Worm (Caenorhabditis elegans) whole organism, young adult: ENCODE results near the gene C07H6.9.

Experiments
- C06A6.2 ChIP-seq: fragments of 200-800 bp; sonication (Bioruptor generic); conservative IDR thresholded peaks from 2 replicates; pipeline ENCODE4 v1.3.6; 2022; ENCODE audit warnings: missing genetic modification characterization, missing compliant biosample characterization
- D2030.7 ChIP-seq: fragments of 200-800 bp; sonication (Bioruptor generic); IDR thresholded peaks from 2 replicates; pipeline ENCODE4 v1.3.6; 2022; ENCODE audit warnings: missing genetic modification reagents, missing genetic modification characterization, missing compliant biosample characterization
- F33H1.4 ChIP-seq: fragments of 200-800 bp; sonication (Bioruptor generic); IDR thresholded peaks from 2 replicates; pipeline ENCODE4 v1.3.6; 2022; ENCODE audit warnings: missing genetic modification reagents, missing genetic modification characterization, missing compliant biosample characterization
- F49E8.2 ChIP-seq: sonication (generic microtip); optimal IDR thresholded peaks from 3 replicates; lab custom pipeline; 2017; ENCODE audit warnings: missing genetic modification characterization, mild to moderate bottlenecking, missing compliant biosample characterization, antibody characterized with exemption, moderate library complexity; ENCODE audit not compliant: insufficient read depth
- F57C9.4 ChIP-seq: sonication (generic microtip); optimal IDR thresholded peaks from 2 replicates; lab custom pipeline; 2017; ENCODE audit warnings: mild to moderate bottlenecking, missing genetic modification characterization, missing compliant biosample characterization
- K12H6.12 ChIP-seq: fragments of 200-800 bp; sonication (Bioruptor generic); optimal IDR thresholded peaks from 2 replicates; lab custom pipeline; 2018; ENCODE audit warnings: mild to moderate bottlenecking, missing genetic modification characterization, missing compliant biosample characterization
- Y53G8AR.9 ChIP-seq: fragments of 200-800 bp; sonication (Bioruptor generic); conservative IDR thresholded peaks from 2 replicates; pipeline ENCODE4 v1.3.6; 2022; ENCODE audit warnings: missing genetic modification reagents, missing genetic modification characterization, missing compliant biosample characterization
- ama-1 ChIP-seq, 3 experiments: fragments of 150-350 bp in 1 of 3; sonication (generic microtip) in 2 of 3; optimal IDR thresholded peaks; 2 replicates each; lab custom pipeline; 2014 to 2018; ENCODE audit warnings: missing biosample characterization in 2 of 3, missing genetic modification characterization in 2 of 3, missing genetic modification reagents in 2 of 3
- aptf-2 ChIP-seq: fragments of 200-800 bp; sonication (Bioruptor generic); conservative IDR thresholded peaks from 2 replicates; pipeline ENCODE4 v1.3.6; 2022; ENCODE audit warnings: missing genetic modification reagents, missing genetic modification characterization, missing compliant biosample characterization
- attf-3 ChIP-seq: fragments of 200-800 bp; sonication (Bioruptor generic); conservative IDR thresholded peaks from 2 replicates; pipeline ENCODE4 v1.3.6; 2022; ENCODE audit warnings: missing genetic modification reagents, missing genetic modification characterization, missing compliant biosample characterization
- bed-1 ChIP-seq: fragments of 200-800 bp; sonication (Bioruptor generic); IDR thresholded peaks from 2 replicates; pipeline ENCODE4 v1.3.6; 2022; ENCODE audit warnings: missing genetic modification reagents, missing genetic modification characterization, missing compliant biosample characterization
- cebp-2 ChIP-seq: fragments of 200-800 bp; sonication (Bioruptor generic); IDR thresholded peaks from 2 replicates; pipeline ENCODE4 v1.3.6; 2022; ENCODE audit warnings: missing genetic modification characterization, missing compliant biosample characterization
- ceh-100 ChIP-seq: fragments of 200-800 bp; sonication (Bioruptor generic); IDR thresholded peaks from 2 replicates; pipeline ENCODE4 v1.3.6; 2022; ENCODE audit warnings: missing genetic modification reagents, missing genetic modification characterization, missing compliant biosample characterization
- ceh-91 ChIP-seq: fragments of 200-800 bp; sonication (Bioruptor generic); IDR thresholded peaks from 2 replicates; pipeline ENCODE4 v1.3.6; 2022; ENCODE audit warnings: missing genetic modification reagents, missing genetic modification characterization, missing compliant biosample characterization
- dox-1 ChIP-seq: fragments of 200-800 bp; sonication (Bioruptor generic); IDR thresholded peaks from 2 replicates; pipeline ENCODE4 v1.3.6; 2022; ENCODE audit warnings: missing genetic modification reagents, missing genetic modification characterization, missing compliant biosample characterization
- efl-1 ChIP-seq: fragments of 150-350 bp; optimal IDR thresholded peaks from 2 replicates; lab custom pipeline; 2014; ENCODE audit warnings: missing biosample characterization, missing genetic modification reagents, missing genetic modification characterization
- ekl-4 ChIP-seq: fragments of 200-800 bp; sonication (Bioruptor generic); IDR thresholded peaks from 2 replicates; pipeline ENCODE4 v1.3.6; 2022; ENCODE audit warnings: missing genetic modification reagents, missing genetic modification characterization, missing compliant biosample characterization
- hmg-20 ChIP-seq: fragments of 200-800 bp; sonication (Bioruptor generic); IDR thresholded peaks from 2 replicates; pipeline ENCODE4 v1.3.6; 2022; ENCODE audit warnings: missing genetic modification reagents, missing genetic modification characterization, missing compliant biosample characterization
- let-607 ChIP-seq, 2 experiments: fragments of 200-800 bp in 1 of 2; sonication (Bioruptor generic) in 1 of 2; sonication (generic microtip) in 1 of 2; optimal IDR thresholded peaks; 2 replicates each; lab custom pipeline; 2016 to 2018; ENCODE audit warnings: mild to moderate bottlenecking in 2 of 2, missing compliant biosample characterization in 2 of 2, missing genetic modification characterization in 2 of 2, moderate library complexity in 2 of 2, missing genotype in 1 of 2
- lin-26 ChIP-seq: fragments of 200-800 bp; sonication (Bioruptor generic); IDR thresholded peaks from 2 replicates; pipeline ENCODE4 v1.3.6; 2022; ENCODE audit warnings: missing genetic modification reagents, missing genetic modification characterization, missing compliant biosample characterization
- lin-40 ChIP-seq: sonication (generic microtip); optimal IDR thresholded peaks from 2 replicates; lab custom pipeline; 2016; ENCODE audit warnings: missing genetic modification characterization, mild to moderate bottlenecking, missing compliant biosample characterization, missing genotype, missing genetic modification reagents
- lin-54 ChIP-seq: fragments of 200-800 bp; sonication (Bioruptor generic); optimal IDR thresholded peaks from 2 replicates; lab custom pipeline; 2018; ENCODE audit warnings: mild to moderate bottlenecking, missing genetic modification characterization, missing compliant biosample characterization
- lsl-1 ChIP-seq: fragments of 200-800 bp; sonication (Bioruptor generic); optimal IDR thresholded peaks from 2 replicates; lab custom pipeline; 2018; ENCODE audit warnings: mild to moderate bottlenecking, missing genetic modification characterization, moderate library complexity, missing compliant biosample characterization
- madf-10 ChIP-seq: sonication (generic microtip); optimal IDR thresholded peaks from 2 replicates; lab custom pipeline; 2016; ENCODE audit warnings: mild to moderate bottlenecking, missing genetic modification characterization, missing compliant biosample characterization
- madf-3 ChIP-seq: fragments of 200-800 bp; sonication (Bioruptor generic); IDR thresholded peaks from 2 replicates; pipeline ENCODE4 v1.3.6; 2022; ENCODE audit warnings: missing genetic modification reagents, missing genetic modification characterization, missing compliant biosample characterization
- madf-6 ChIP-seq: fragments of 200-800 bp; sonication (Bioruptor generic); IDR thresholded peaks from 2 replicates; pipeline ENCODE4 v1.3.6; 2022; ENCODE audit warnings: missing genetic modification reagents, missing genetic modification characterization, missing compliant biosample characterization
- mcd-1 ChIP-seq: fragments of 200-800 bp; sonication (Bioruptor generic); IDR thresholded peaks from 2 replicates; pipeline ENCODE4 v1.3.6; 2022; ENCODE audit warnings: missing genetic modification reagents, missing genetic modification characterization, missing compliant biosample characterization
- mel-28 ChIP-seq: sonication (generic microtip); optimal IDR thresholded peaks from 2 replicates; lab custom pipeline; 2016; ENCODE audit warnings: borderline replicate concordance, mild to moderate bottlenecking, missing genetic modification characterization, missing compliant biosample characterization
- nhr-27 ChIP-seq: fragments of 200-800 bp; sonication (Bioruptor generic); optimal IDR thresholded peaks from 2 replicates; lab custom pipeline; 2018; ENCODE audit warnings: mild to moderate bottlenecking, missing genetic modification characterization, moderate library complexity, missing compliant biosample characterization
- pbrm-1 ChIP-seq: fragments of 200-800 bp; sonication (Bioruptor generic); IDR thresholded peaks from 2 replicates; pipeline ENCODE4 v1.3.6; 2022; ENCODE audit warnings: missing genetic modification reagents, missing genetic modification characterization, missing compliant biosample characterization
- pha-4 ChIP-seq: fragments of 150-350 bp; sonication (generic microtip); optimal IDR thresholded peaks from 2 replicates; lab custom pipeline; 2014; ENCODE audit warnings: missing biosample characterization, missing genetic modification reagents, missing genetic modification characterization
- sdz-38 ChIP-seq: sonication (generic microtip); optimal IDR thresholded peaks from 2 replicates; lab custom pipeline; 2016; ENCODE audit warnings: missing genotype, missing genetic modification characterization, missing compliant biosample characterization
- snpc-1.1 ChIP-seq: sonication (generic microtip); optimal IDR thresholded peaks from 2 replicates; lab custom pipeline; 2017; ENCODE audit warnings: missing genetic modification characterization, mild to moderate bottlenecking, missing compliant biosample characterization, antibody characterized with exemption, moderate library complexity, missing genotype, missing genetic modification reagents; ENCODE audit not compliant: insufficient read depth
- snpc-4 ChIP-seq, 5 experiments: fragments of 150-350 bp in 1 of 5; sonication (generic microtip) in 4 of 5; optimal IDR thresholded peaks; 2 replicates each; lab custom pipeline; 2014 to 2018; ENCODE audit warnings: missing genetic modification characterization in 5 of 5, missing biosample characterization in 3 of 5, antibody characterized with exemption in 2 of 5, mild to moderate bottlenecking in 2 of 5, missing compliant biosample characterization in 2 of 5, missing genotype in 2 of 5, moderate library complexity in 2 of 5, missing genetic modification reagents in 1 of 5
- xnd-1 ChIP-seq: sonication (generic microtip); optimal IDR thresholded peaks from 2 replicates; lab custom pipeline; 2016; ENCODE audit warnings: missing genotype, missing genetic modification reagents, missing genetic modification characterization, missing compliant biosample characterization
- ztf-26 ChIP-seq: sonication (generic microtip); optimal IDR thresholded peaks from 2 replicates; lab custom pipeline; 2017; ENCODE audit warnings: missing genetic modification characterization, missing compliant biosample characterization

C07H6.9 gene

DNA sequence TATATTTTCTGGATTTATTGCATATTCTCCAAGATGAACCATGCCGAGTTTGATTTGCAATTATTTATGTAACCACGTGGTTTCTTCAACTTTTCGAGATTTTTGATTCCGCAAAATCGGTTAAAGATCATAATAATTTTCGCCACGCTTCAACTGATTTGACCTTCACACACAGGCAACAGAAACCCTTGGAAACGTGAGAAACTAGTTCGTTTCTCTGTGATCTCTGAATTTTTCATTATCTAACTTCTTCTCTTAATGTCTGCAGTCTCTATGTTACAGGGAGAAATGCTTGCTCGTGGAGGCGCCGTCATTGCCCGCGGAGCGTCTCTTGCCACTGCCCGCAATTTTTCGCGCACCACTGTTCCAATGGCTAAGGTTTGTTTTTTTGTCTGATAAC lies 33.9 kb downstream of the C07H6.9 start, which contains the start of gene fum-1 (continued):
- no peak for TF ChIP-seq madf-3
- TF ChIP-seq madf-6 (GFP tag; lab: Robert Waterston, UW) = peak; percentile 40; the same call in 1 of the 2 replicates
- TF ChIP-seq hmg-20 (GFP tag; lab: Robert Waterston, UW) = 0 out of 2 replicates have a peak, but pooled peaks have one; percentile 11
- TF ChIP-seq Y53G8AR.9 (GFP tag; lab: Robert Waterston, UW) = no peak
- TF ChIP-seq lin-40 (tag; lab: Kevin White, UChicago) = peak; percentile 59
- no peak for TF ChIP-seq snpc-1.1
- 0 out of 2 replicates have a peak, but pooled peaks have one; percentile 29 for TF ChIP-seq ekl-4 (GFP tag; lab: Robert Waterston, UW)
- TF ChIP-seq F57C9.4 (tag; lab: Kevin White, UChicago) = no peak
- no peak for TF ChIP-seq lin-26 (GFP tag; lab: Robert Waterston, UW)
- no peak for TF ChIP-seq ceh-100 (GFP tag; lab: Robert Waterston, UW)
- TF ChIP-seq lin-54 (GFP tag; lab: Kevin White, UChicago) = peak; percentile 10
- TF ChIP-seq aptf-2 (GFP tag; lab: Robert Waterston, UW) = no peak
- TF ChIP-seq attf-3 (GFP tag; lab: Robert Waterston, UW) = no peak
- no peak for TF ChIP-seq F49E8.2 (tag; lab: Kevin White, UChicago)
- TF ChIP-seq efl-1 (GFP tag; lab: Kevin White, UChicago) = peak; percentile 54
- TF ChIP-seq nhr-27 = no peak
- no peak for TF ChIP-seq mel-28
- TF ChIP-seq mcd-1 = peak; percentile 56
- TF ChIP-seq ama-1 (optimal IDR thresholded peaks at IDR 0.05; lab: Kevin White, UChicago) = peak; percentile 5
- TF ChIP-seq ama-1 (GFP tag; optimal IDR thresholded peaks at IDR 0.05; lab: Kevin White, UChicago) = no peak
- TF ChIP-seq D2030.7 (GFP tag; lab: Robert Waterston, UW) = no peak
- TF ChIP-seq madf-10 (tag; lab: Kevin White, UChicago) = peak; percentile 40
- TF ChIP-seq pha-4 = no peak
- peak; percentile 55; the same call in 1 of the 2 replicates for TF ChIP-seq dox-1
- no peak for TF ChIP-seq K12H6.12 (tag; lab: Kevin White, UChicago)
- TF ChIP-seq C06A6.2 (GFP tag; lab: Robert Waterston, UW) = no peak
- TF ChIP-seq cebp-2 (GFP tag; lab: Robert Waterston, UW) = no peak
- no peak for TF ChIP-seq ceh-91 (GFP tag; lab: Robert Waterston, UW)
- TF ChIP-seq let-607 (tag; optimal IDR thresholded peaks at IDR 0.05; lab: Kevin White, UChicago) = peak in 1 of 2 experiments; percentile 27
- TF ChIP-seq ztf-26 = peak; percentile 55

DNA sequence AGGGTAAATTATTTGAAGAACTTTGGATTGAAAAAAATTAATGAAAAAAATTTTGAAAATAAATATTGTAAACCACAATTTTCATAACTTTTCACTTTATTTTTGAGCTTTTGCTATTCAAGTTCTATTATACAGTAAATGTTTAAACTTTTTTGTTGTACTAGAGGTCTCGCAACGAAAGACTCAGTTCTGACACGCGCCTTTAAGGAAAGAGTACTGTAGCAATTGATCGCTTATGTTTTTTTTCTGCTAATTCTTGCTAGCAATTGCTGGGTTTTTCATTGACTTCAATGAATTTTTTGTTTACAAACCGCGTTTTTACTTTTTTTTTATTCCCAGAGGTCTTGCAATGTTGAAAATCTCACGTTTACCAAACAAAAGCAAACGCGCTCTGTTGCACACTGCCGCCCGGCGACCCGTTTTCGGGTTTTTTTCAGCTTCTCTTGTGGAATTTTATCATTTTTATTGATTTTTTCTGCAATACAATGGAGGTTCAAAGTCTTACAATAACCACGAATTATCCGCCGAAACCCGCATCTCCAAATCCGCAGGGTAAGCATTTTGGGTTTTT lies 35.7 kb downstream of the C07H6.9 start, which contains the start of gene H14A12.3:
Gene H14A12.3, plus strand, starts transcription at position 360 of the 571 bp plus-strand sequence.
- TF ChIP-seq lsl-1 (GFP tag; lab: Kevin White, UChicago) (peak; percentile 84), ceh-91 (GFP tag; lab: Robert Waterston, UW) (peak; percentile 55; the same call in 1 of the 2 replicates), xnd-1 (peak; percentile 63), dox-1 (peak; percentile 27; the same call in 1 of the 2 replicates), madf-6 (GFP tag; lab: Robert Waterston, UW) (peak; percentile 78), sdz-38 (tag; lab: Kevin White, UChicago) (no peak), efl-1 (GFP tag; lab: Kevin White, UChicago) (no peak), F33H1.4 (GFP tag; lab: Robert Waterston, UW) (peak; percentile 78), bed-1 (GFP tag; lab: Robert Waterston, UW) (no peak), pbrm-1 (GFP tag; lab: Robert Waterston, UW) (0 out of 2 replicates have a peak, but pooled peaks have one; percentile 8), mcd-1 (peak; percentile 77), snpc-4 (GFP tag; optimal IDR thresholded peaks at IDR 0.05; lab: Kevin White, UChicago) (no peak), snpc-4 (tag; optimal IDR thresholded peaks at IDR 0.05; lab: Kevin White, UChicago) (no peak), pha-4 (peak; percentile 14)
